Worm (Caenorhabditis elegans): Measurements from ENCODE around the gene ufd-3.

The ufd-3 gene

ce11 chrII:9965325-9965724, 24.8 kb downstream of the ufd-3 start:
- no peak for TF ChIP-seq nhr-232 (tag; optimal IDR thresholded peaks at IDR 0.05)
- no peak for TF ChIP-seq pag-3 (tag; optimal IDR thresholded peaks at IDR 0.05; ENCODE audit: borderline replicate concordance)
- TF ChIP-seq tbx-2 (tag; optimal IDR thresholded peaks at IDR 0.05) = no peak
- no peak for TF ChIP-seq unc-55 (GFP tag; optimal IDR thresholded peaks at IDR 0.05)
- no peak for TF ChIP-seq fkh-6 (tag; optimal IDR thresholded peaks at IDR 0.05)
- TF ChIP-seq fkh-10 (GFP tag; optimal IDR thresholded peaks at IDR 0.05) = no peak
- TF ChIP-seq ceh-9 (tag; optimal IDR thresholded peaks at IDR 0.05) = no peak
- no peak for TF ChIP-seq ceh-14 (tag; optimal IDR thresholded peaks at IDR 0.05)
- no peak for TF ChIP-seq K09A11.1 (tag; optimal IDR thresholded peaks at IDR 0.05; ENCODE audit: insufficient read depth)
- no peak for TF ChIP-seq eyg-1 (tag; optimal IDR thresholded peaks at IDR 0.05)
- no peak for TF ChIP-seq unc-42 (tag; optimal IDR thresholded peaks at IDR 0.05)
- TF ChIP-seq syd-9 (tag; optimal IDR thresholded peaks at IDR 0.05) = no peak
- TF ChIP-seq ztf-16 (tag; optimal IDR thresholded peaks at IDR 0.05) = no peak
- no peak for TF ChIP-seq unc-3 (GFP tag; conservative IDR thresholded peaks at IDR 0.05)
- no peak for TF ChIP-seq unc-3 (tag; optimal IDR thresholded peaks at IDR 0.05)
- TF ChIP-seq mec-3 (tag; optimal IDR thresholded peaks at IDR 0.05; ENCODE audit: borderline replicate concordance) = no peak
- no peak for TF ChIP-seq nfya-1 (tag; optimal IDR thresholded peaks at IDR 0.05)
- no peak for TF ChIP-seq elt-2 (tag; optimal IDR thresholded peaks at IDR 0.05)
- TF ChIP-seq madf-2 (tag; optimal IDR thresholded peaks at IDR 0.05) = no peak
- TF ChIP-seq pros-1 (tag; optimal IDR thresholded peaks at IDR 0.05) = no peak

ce11 chrII:9966954-9967353, 26.4 kb downstream of the ufd-3 start, which contains the start of gene dtmk-1:
Gene dtmk-1, minus strand, starts transcription at chrII:9967099.
- TF ChIP-seq fkh-6 (tag; optimal IDR thresholded peaks at IDR 0.05) = no peak
- no peak for TF ChIP-seq lin-11 (tag; optimal IDR thresholded peaks at IDR 0.05)
- no peak for TF ChIP-seq npax-4 (tag; optimal IDR thresholded peaks at IDR 0.05)
- TF ChIP-seq C08G9.2 (tag; optimal IDR thresholded peaks at IDR 0.05) = no peak
- TF ChIP-seq ceh-45 (GFP tag; IDR thresholded peaks at IDR 0.05) = no peak
- no peak for TF ChIP-seq unc-3 (GFP tag; conservative IDR thresholded peaks at IDR 0.05)
- no peak for TF ChIP-seq unc-3 (tag; optimal IDR thresholded peaks at IDR 0.05)
- no peak for TF ChIP-seq odd-2 (tag; optimal IDR thresholded peaks at IDR 0.05)
- no peak for TF ChIP-seq ceh-2 (tag; optimal IDR thresholded peaks at IDR 0.05)
- TF ChIP-seq rnt-1 (tag; optimal IDR thresholded peaks at IDR 0.05) = no peak
- no peak for TF ChIP-seq ceh-48 (tag; optimal IDR thresholded peaks at IDR 0.05)
- TF ChIP-seq sox-4 (tag; optimal IDR thresholded peaks at IDR 0.05) = no peak
- TF ChIP-seq pax-1 (tag; optimal IDR thresholded peaks at IDR 0.05) = no peak
- no peak for TF ChIP-seq dve-1 (tag; optimal IDR thresholded peaks at IDR 0.05)
- no peak for TF ChIP-seq hlh-30 (tag; optimal IDR thresholded peaks at IDR 0.05; ENCODE audit: insufficient read depth)
- no peak for TF ChIP-seq dmd-4 (tag; optimal IDR thresholded peaks at IDR 0.05; ENCODE audit: borderline replicate concordance)
- TF ChIP-seq ceh-30 (tag; optimal IDR thresholded peaks at IDR 0.05) = no peak
- TF ChIP-seq ref-2 (tag; optimal IDR thresholded peaks at IDR 0.05) = no peak
- TF ChIP-seq nhr-11 (tag; optimal IDR thresholded peaks at IDR 0.05) = no peak

- TF ChIP-seq syd-9 (tag; optimal IDR thresholded peaks at IDR 0.05) = no peak
- TF ChIP-seq C38D4.7 (GFP tag; optimal IDR thresholded peaks at IDR 0.05) = no peak
- no peak for TF ChIP-seq hlh-30 (tag; optimal IDR thresholded peaks at IDR 0.05; ENCODE audit: insufficient read depth)
- TF ChIP-seq ref-2 (tag; optimal IDR thresholded peaks at IDR 0.05) = no peak
- TF ChIP-seq K09A11.1 (tag; optimal IDR thresholded peaks at IDR 0.05; ENCODE audit: insufficient read depth) = no peak
- TF ChIP-seq hlh-13 (GFP tag; optimal IDR thresholded peaks at IDR 0.05) = no peak
- no peak for TF ChIP-seq gmeb-2 (tag; optimal IDR thresholded peaks at IDR 0.05)
- TF ChIP-seq ceh-14 (tag; optimal IDR thresholded peaks at IDR 0.05) = no peak
- no peak for TF ChIP-seq fax-1 (tag; optimal IDR thresholded peaks at IDR 0.05)
- TF ChIP-seq madf-2 (tag; optimal IDR thresholded peaks at IDR 0.05) = no peak
- no peak for TF ChIP-seq odd-2 (tag; optimal IDR thresholded peaks at IDR 0.05)
- TF ChIP-seq tbx-7 (tag; optimal IDR thresholded peaks at IDR 0.05) = peak; percentile 50
- TF ChIP-seq T23F11.4 (GFP tag; optimal IDR thresholded peaks at IDR 0.05) = no peak
- TF ChIP-seq hlh-8 (tag; optimal IDR thresholded peaks at IDR 0.05) = peak; percentile 43
- no peak for TF ChIP-seq ztf-16 (tag; optimal IDR thresholded peaks at IDR 0.05)
- no peak for TF ChIP-seq pat-9 (tag; optimal IDR thresholded peaks at IDR 0.05)
- no peak for TF ChIP-seq ceh-30 (tag; optimal IDR thresholded peaks at IDR 0.05)
- TF ChIP-seq npax-4 (tag; optimal IDR thresholded peaks at IDR 0.05) = no peak
- TF ChIP-seq sox-2 (GFP tag; IDR thresholded peaks at IDR 0.05) = no peak
- no peak for TF ChIP-seq ceh-45 (GFP tag; IDR thresholded peaks at IDR 0.05)
- TF ChIP-seq lin-11 (tag; optimal IDR thresholded peaks at IDR 0.05) = no peak
- no peak for TF ChIP-seq hlh-6 (tag; optimal IDR thresholded peaks at IDR 0.05)
- TF ChIP-seq pha-2 (tag; optimal IDR thresholded peaks at IDR 0.05) = no peak
- no peak for TF ChIP-seq ceh-24 (tag; optimal IDR thresholded peaks at IDR 0.05)
These were observed 27.6 kb downstream of the ufd-3 start, which contains the start of the genes R53.4 and psf-1 for ce11 chrII:9967999-9968706. Gene R53.4, minus strand, starts transcription at chrII:9968049. Gene psf-1, plus strand, starts transcription at chrII:9968673.
